Worm (Caenorhabditis elegans): ENCODE measurements around the gene T24E12.10.

The T24E12.10 gene

DNA sequence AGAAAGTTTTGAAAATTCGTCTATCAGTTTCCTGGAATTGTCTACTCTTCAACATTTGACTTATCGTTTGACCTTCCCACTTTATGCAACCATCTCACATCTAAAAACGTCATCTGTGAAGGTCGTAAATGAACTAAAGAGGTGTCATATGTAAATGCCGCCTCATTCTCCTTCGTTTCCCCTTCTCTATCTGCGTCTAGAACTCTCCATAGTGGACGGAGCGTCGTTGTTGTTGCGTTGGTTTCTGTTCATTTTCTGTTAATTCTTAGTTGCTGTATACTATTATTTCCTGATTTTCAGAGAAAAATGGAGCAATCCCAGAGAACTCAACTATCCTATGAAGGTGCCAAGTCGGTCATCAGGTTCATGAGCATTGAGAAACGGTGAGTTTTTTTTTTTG is 56.1 kb downstream of the T24E12.10 start, which contains the start of gene fbxc-52:
Gene fbxc-52, plus strand, starts transcription at position 301 of the 400 bp plus-strand sequence.
- TF ChIP-seq W03F9.2 (tag; optimal IDR thresholded peaks at IDR 0.05) (no peak), him-1 (tag; optimal IDR thresholded peaks at IDR 0.05) (no peak), dao-5 (tag; optimal IDR thresholded peaks at IDR 0.05) (no peak)

DNA sequence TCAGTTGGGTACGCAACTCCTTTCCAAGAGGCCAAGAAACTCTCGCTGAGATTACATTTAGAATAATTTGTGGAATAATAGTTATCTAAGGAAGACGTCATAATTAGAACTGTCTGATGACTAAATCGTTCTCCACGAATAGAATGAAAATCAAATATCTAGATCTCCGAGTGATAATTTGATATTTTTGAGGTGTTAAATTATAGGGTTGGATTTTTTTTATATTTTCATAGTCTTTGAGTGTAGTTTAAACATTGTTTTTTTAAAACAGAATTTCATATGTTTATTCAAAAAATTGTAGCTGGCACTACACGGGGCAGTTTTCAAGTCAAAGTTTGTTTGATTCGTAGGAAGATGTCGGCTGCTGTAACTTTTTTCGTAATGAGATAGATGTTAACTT is 56.6 kb downstream of the T24E12.10 start, which contains the start of gene srh-99:
Gene srh-99, minus strand, starts transcription at position 101 of the 400 bp plus-strand sequence.
- no peak for TF ChIP-seq him-1 (tag; optimal IDR thresholded peaks at IDR 0.05)
- no peak for TF ChIP-seq W03F9.2 (tag; optimal IDR thresholded peaks at IDR 0.05)
- no peak for TF ChIP-seq dao-5 (tag; optimal IDR thresholded peaks at IDR 0.05)

Measured in whole organism, L4/young adult.